Worm (Caenorhabditis elegans) whole organism, L2 larva: ENCODE results near the gene srh-25.

Experiments
- lin-13 ChIP-seq: fragments of 150-350 bp; optimal IDR thresholded peaks from 2 replicates; lab custom pipeline; 2014; ENCODE audit warnings: missing biosample characterization, missing genetic modification reagents, missing genetic modification characterization
- nhr-25 ChIP-seq: fragments of 150-350 bp; sonication (generic microtip); optimal IDR thresholded peaks from 3 replicates; lab custom pipeline; 2014; ENCODE audit warnings: missing biosample characterization, missing genetic modification characterization

- TF ChIP-seq nhr-25 (tag; lab: Kevin White, UChicago) (no peak), lin-13 (GFP tag; lab: Kevin White, UChicago) (no peak)
Measured at ce11 chrV:12460583-12460982, 27.0 kb upstream of the srh-25 start.
